Worm (Caenorhabditis elegans) whole organism, early embryonic: Measurements from ENCODE around the gene W03A5.6.

Source experiments
- aly-1 ChIP-seq: sonication (generic microtip); optimal IDR thresholded peaks from 2 replicates; lab custom pipeline; 2016; ENCODE audit warnings: missing genetic modification characterization, missing compliant biosample characterization
- ceh-36 ChIP-seq: sonication (generic microtip); optimal IDR thresholded peaks from 2 replicates; lab custom pipeline; 2016; ENCODE audit warnings: missing genetic modification characterization, inconsistent platforms, missing compliant biosample characterization

ce11 chrIII:5413680-5414079 lies 26.8 kb downstream of the W03A5.6 start, which contains the start of gene grl-22:
- TF ChIP-seq aly-1, result no peak
- TF ChIP-seq ceh-36 (tag; lab: Kevin White, UChicago), result no peak
